Worm (Caenorhabditis elegans): Measurements from ENCODE around the gene str-168.

ce11 chrIV:4963834-4964233 is 25.1 kb downstream of the str-168 start, which contains the start of gene txt-3:
- TF ChIP-seq unc-62 (GFP tag; optimal IDR thresholded peaks at IDR 0.05) (no peak), ceh-90 (tag; optimal IDR thresholded peaks at IDR 0.05) (no peak), unc-30 (tag; optimal IDR thresholded peaks at IDR 0.05) (no peak), nhr-47 (tag; optimal IDR thresholded peaks at IDR 0.05) (no peak), aly-2 (tag; optimal IDR thresholded peaks at IDR 0.05) (no peak), dpl-1 (GFP tag; optimal IDR thresholded peaks at IDR 0.05) (no peak), fkh-10 (GFP tag; optimal IDR thresholded peaks at IDR 0.05) (no peak)

Measured in whole organism, L1 larva.